Fruit fly (Drosophila melanogaster): ENCODE measurements around the gene fws.

Gene fws

DNA sequence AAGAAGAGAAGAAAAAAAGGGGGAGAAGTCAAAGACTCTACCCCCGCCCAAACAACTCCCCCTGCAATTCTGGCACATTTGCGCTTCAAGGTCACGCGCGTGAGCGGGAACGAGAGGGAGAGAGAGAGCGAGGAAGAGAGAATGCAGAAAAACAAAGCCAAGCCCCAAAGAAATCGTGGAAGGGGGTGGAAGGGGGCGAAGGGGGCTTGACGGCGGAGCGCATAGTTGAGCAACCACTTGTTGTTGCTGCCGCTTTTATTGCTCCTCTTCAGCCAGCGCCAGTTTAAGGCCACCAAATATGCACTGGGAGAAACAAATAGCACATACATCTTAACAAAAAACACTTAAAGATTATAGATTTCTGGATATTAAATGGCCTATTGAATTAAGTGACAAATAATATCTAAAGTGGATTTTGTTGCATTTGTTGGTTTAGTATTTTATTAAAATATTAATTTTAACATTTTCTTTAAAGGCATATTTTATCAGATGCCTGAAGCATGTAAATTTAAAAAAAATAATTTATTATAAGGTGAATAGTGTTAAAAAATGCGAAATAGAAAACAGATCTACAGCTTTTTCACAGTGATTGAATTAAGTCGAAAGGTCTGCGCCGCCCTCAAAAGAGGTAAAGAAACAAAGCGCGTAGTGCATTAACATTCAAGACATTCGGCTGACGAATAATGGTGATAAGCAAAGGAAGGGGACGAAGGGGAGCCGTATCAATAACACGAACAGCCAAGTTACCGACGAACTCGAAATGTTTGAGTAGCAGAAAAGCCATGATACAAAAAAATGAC lies 50.8 kb downstream of the fws start (continued):
- no peak for TF ChIP-seq ac (GFP tag; optimal IDR thresholded peaks at IDR 0.05)
- peak; percentile 78 for TF ChIP-seq exex (tag; optimal IDR thresholded peaks at IDR 0.05)
- TF ChIP-seq CG7556 (GFP tag; optimal IDR thresholded peaks at IDR 0.05) = peak; percentile 98
- TF ChIP-seq Hr51 (GFP tag; optimal IDR thresholded peaks at IDR 0.05) = peak; percentile 5 to 97
- TF ChIP-seq CG9727 (GFP tag; optimal IDR thresholded peaks at IDR 0.05) = peak; percentile 82
- TF ChIP-seq CG7987 (GFP tag; optimal IDR thresholded peaks at IDR 0.05) = peak; percentile 85
- TF ChIP-seq Dip3 (GFP tag; optimal IDR thresholded peaks at IDR 0.05) = peak; percentile 72
- peak; percentile 83 for TF ChIP-seq Ptx1 (GFP tag; IDR thresholded peaks at IDR 0.05)
- peak; percentile 16 for TF ChIP-seq trh (GFP tag; optimal IDR thresholded peaks at IDR 0.05)
- peak; percentile 90 for TF ChIP-seq CG6272 (GFP tag; IDR thresholded peaks at IDR 0.05)
- peak; percentile 67 for TF ChIP-seq lilli (GFP tag; optimal IDR thresholded peaks at IDR 0.05)
- peak; percentile 60 to 68 for TF ChIP-seq Trl (optimal IDR thresholded peaks at IDR 0.05)
- TF ChIP-seq Trl (GFP tag; optimal IDR thresholded peaks at IDR 0.05) = no peak
- TF ChIP-seq ind (GFP tag; optimal IDR thresholded peaks at IDR 0.05) = peak; percentile 95
- TF ChIP-seq dati (GFP tag; IDR thresholded peaks at IDR 0.05) = peak; percentile 58; the same call in 1 of the 2 replicates
- peak; percentile 86 for TF ChIP-seq Ravus (GFP tag; IDR thresholded peaks at IDR 0.05)
- no peak for TF ChIP-seq pho (GFP tag; optimal IDR thresholded peaks at IDR 0.05)
- TF ChIP-seq Mrtf (GFP tag; IDR thresholded peaks at IDR 0.05) = peak; percentile 90; the same call in 2 of the 3 replicates
- TF ChIP-seq sug (tag; optimal IDR thresholded peaks at IDR 0.05) = peak; percentile 82
- TF ChIP-seq vfl (GFP tag; optimal IDR thresholded peaks at IDR 0.05) = peak; percentile 22
- TF ChIP-seq dpn (GFP tag; optimal IDR thresholded peaks at IDR 0.05) = peak; percentile 52 to 93
- TF ChIP-seq CG31365 (tag; optimal IDR thresholded peaks at IDR 0.05) = peak; percentile 29
- TF ChIP-seq shn (GFP tag; optimal IDR thresholded peaks at IDR 0.05) = peak; percentile 27
- TF ChIP-seq sim (GFP tag; IDR thresholded peaks at IDR 0.05) = no peak
- TF ChIP-seq Dll (GFP tag; IDR thresholded peaks at IDR 0.05; ENCODE audit: partially characterized antibody) = no peak
- peak; percentile 88; the same call in 2 of the 3 replicates for TF ChIP-seq CG7357 (GFP tag; IDR thresholded peaks at IDR 0.05)
- TF ChIP-seq CG9876 (GFP tag; optimal IDR thresholded peaks at IDR 0.05) = no peak
- peak; percentile 94 for TF ChIP-seq bcd (GFP tag; optimal IDR thresholded peaks at IDR 0.05)
- TF ChIP-seq CG18262 (tag; optimal IDR thresholded peaks at IDR 0.05) = peak; percentile 99
- peak; percentile 96 for TF ChIP-seq so (GFP tag; IDR thresholded peaks at IDR 0.05)
- peak; percentile 51; the same call in 1 of the 2 replicates for TF ChIP-seq Poxn (GFP tag; IDR thresholded peaks at IDR 0.05)
- peak; percentile 83 for TF ChIP-seq Lim3 (GFP tag; IDR thresholded peaks at IDR 0.05)
- TF ChIP-seq tx (GFP tag; optimal IDR thresholded peaks at IDR 0.05) = peak; percentile 39
- TF ChIP-seq CG12769 (tag; optimal IDR thresholded peaks at IDR 0.05) = peak; percentile 88
- peak; percentile 77 for TF ChIP-seq CG4404 (GFP tag; IDR thresholded peaks at IDR 0.05)
- peak; percentile 75; the same call in 1 of the 2 replicates for TF ChIP-seq CkIIα-i1 (GFP tag; IDR thresholded peaks at IDR 0.05)
- TF ChIP-seq Hand (GFP tag; optimal IDR thresholded peaks at IDR 0.05) = peak; percentile 88
- TF ChIP-seq HLHmδ (GFP tag; optimal IDR thresholded peaks at IDR 0.05) = no peak
- TF ChIP-seq CG10209 (GFP tag; optimal IDR thresholded peaks at IDR 0.05) = peak; percentile 97
- TF ChIP-seq Optix (GFP tag; IDR thresholded peaks at IDR 0.05) = no peak
- TF ChIP-seq CG15601 (tag; optimal IDR thresholded peaks at IDR 0.05) = peak; percentile 46
- TF ChIP-seq CG1024 (GFP tag; IDR thresholded peaks at IDR 0.05) = peak; percentile 76
- TF ChIP-seq ken (GFP tag; IDR thresholded peaks at IDR 0.05) = peak; percentile 52; the same call in 2 of the 3 replicates
- TF ChIP-seq cg (GFP tag; optimal IDR thresholded peaks at IDR 0.05) = no peak
- peak; percentile 94 for TF ChIP-seq CG14014 (GFP tag; IDR thresholded peaks at IDR 0.05)
- peak; percentile 98 for TF ChIP-seq tap (tag; optimal IDR thresholded peaks at IDR 0.05)
- peak; percentile 41 for TF ChIP-seq slp2 (GFP tag; optimal IDR thresholded peaks at IDR 0.05)
- TF ChIP-seq E2f1 (GFP tag; IDR thresholded peaks at IDR 0.05) = peak; percentile 94
- TF ChIP-seq CG12071 (GFP tag; optimal IDR thresholded peaks at IDR 0.05) = peak; percentile 85
- TF ChIP-seq twi (tag; optimal IDR thresholded peaks at IDR 0.05) = peak; percentile 73

All from whole organism, embryonic.